Fruit fly (Drosophila melanogaster): Measurements from ENCODE around the gene CG11755.

CG11755 gene

dm6 chr3R:8652731-8653130 is 24.0 kb upstream of the CG11755 start, which contains the start of the genes Sys1 and Dhod (continued):
- TF ChIP-seq CG4328 (GFP tag; optimal IDR thresholded peaks at IDR 0.05): no peak
- TF ChIP-seq nau (GFP tag; optimal IDR thresholded peaks at IDR 0.05): no peak
- TF ChIP-seq NfI (GFP tag; optimal IDR thresholded peaks at IDR 0.05): peak; percentile 55
- peak; percentile 20 for TF ChIP-seq fd96Cb (tag; optimal IDR thresholded peaks at IDR 0.05)
- no peak for TF ChIP-seq schlank (tag; optimal IDR thresholded peaks at IDR 0.05)
- no peak for TF ChIP-seq Fer2 (tag; optimal IDR thresholded peaks at IDR 0.05)
- no peak for TF ChIP-seq CG12104 (GFP tag; optimal IDR thresholded peaks at IDR 0.05)
- TF ChIP-seq Six4 (GFP tag; optimal IDR thresholded peaks at IDR 0.05): peak; percentile 47
- TF ChIP-seq Elba2 (GFP tag; optimal IDR thresholded peaks at IDR 0.05): no peak
- no peak for TF ChIP-seq cad (GFP tag; optimal IDR thresholded peaks at IDR 0.05)
- TF ChIP-seq CG1647 (GFP tag; optimal IDR thresholded peaks at IDR 0.05): peak; percentile 35
- peak; percentile 44; the same call in 2 of the 3 replicates for TF ChIP-seq CG2889 (GFP tag; IDR thresholded peaks at IDR 0.05)
- peak; percentile 40 for TF ChIP-seq Fer3 (tag; optimal IDR thresholded peaks at IDR 0.05)
- TF ChIP-seq Aef1 (GFP tag; IDR thresholded peaks at IDR 0.05): 0 out of 3 replicates have a peak, but pooled peaks have one; percentile 35
- TF ChIP-seq mirr (GFP tag; optimal IDR thresholded peaks at IDR 0.05): no peak
- TF ChIP-seq grau (tag; optimal IDR thresholded peaks at IDR 0.05): peak; percentile 69
- peak; percentile 83 for TF ChIP-seq HLH4C (GFP tag; IDR thresholded peaks at IDR 0.05; ENCODE audit: partially characterized antibody)
- peak; percentile 76 for TF ChIP-seq Xbp1 (GFP tag; optimal IDR thresholded peaks at IDR 0.05)
- peak; percentile 18 for TF ChIP-seq oc (tag; optimal IDR thresholded peaks at IDR 0.05)
- TF ChIP-seq Rfx (GFP tag; IDR thresholded peaks at IDR 0.05): peak; percentile 77
- TF ChIP-seq CG6854 (GFP tag; optimal IDR thresholded peaks at IDR 0.05): no peak
- TF ChIP-seq CG11695 (GFP tag; IDR thresholded peaks at IDR 0.05): peak; percentile 49; the same call in 1 of the 3 replicates
- TF ChIP-seq CG2875 (GFP tag; optimal IDR thresholded peaks at IDR 0.05): no peak
- TF ChIP-seq Jarid2 (GFP tag; optimal IDR thresholded peaks at IDR 0.05): no peak
- TF ChIP-seq stwl (tag; optimal IDR thresholded peaks at IDR 0.05): peak; percentile 31
- TF ChIP-seq CG15514 (GFP tag; optimal IDR thresholded peaks at IDR 0.05): peak; percentile 75
- no peak for TF ChIP-seq Gsc (GFP tag; IDR thresholded peaks at IDR 0.05)
- TF ChIP-seq NFAT (GFP tag; IDR thresholded peaks at IDR 0.05): peak; percentile 41; the same call in 1 of the 2 replicates
- TF ChIP-seq Dip2 (GFP tag; IDR thresholded peaks at IDR 0.05): no peak
- no peak for TF ChIP-seq CG6765 (GFP tag; optimal IDR thresholded peaks at IDR 0.05)
- peak; percentile 70 for TF ChIP-seq CG4424 (GFP tag; optimal IDR thresholded peaks at IDR 0.05)
- peak; percentile 53 for TF ChIP-seq CG17186 (GFP tag; optimal IDR thresholded peaks at IDR 0.05)
- no peak; the same call in 1 of the 2 replicates for TF ChIP-seq E2f2 (GFP tag; IDR thresholded peaks at IDR 0.05)
- TF ChIP-seq Usf (GFP tag; optimal IDR thresholded peaks at IDR 0.05): no peak
- no peak for TF ChIP-seq cg (GFP tag; optimal IDR thresholded peaks at IDR 0.05)
- TF ChIP-seq CG15011 (GFP tag; optimal IDR thresholded peaks at IDR 0.05): no peak
- peak; percentile 30; the same call in 1 of the 3 replicates for TF ChIP-seq ci (GFP tag; IDR thresholded peaks at IDR 0.05)
- TF ChIP-seq Ptx1 (GFP tag; IDR thresholded peaks at IDR 0.05): peak; percentile 71
- TF ChIP-seq Rx (GFP tag; IDR thresholded peaks at IDR 0.05): 0 out of 2 replicates have a peak, but pooled peaks have one; percentile 12
- TF ChIP-seq hkb (optimal IDR thresholded peaks at IDR 0.05): no peak
- peak; percentile 65; the same call in 1 of the 2 replicates for TF ChIP-seq hkb (GFP tag; IDR thresholded peaks at IDR 0.05)
- no peak for TF ChIP-seq sqz (GFP tag; optimal IDR thresholded peaks at IDR 0.05)
- TF ChIP-seq sug (tag; optimal IDR thresholded peaks at IDR 0.05): peak; percentile 68
- no peak for TF ChIP-seq CG8281 (tag; optimal IDR thresholded peaks at IDR 0.05)
- peak; percentile 85 for TF ChIP-seq vnd (GFP tag; IDR thresholded peaks at IDR 0.05; ENCODE audit: partially characterized antibody)
- TF ChIP-seq CG3281 (GFP tag; optimal IDR thresholded peaks at IDR 0.05): peak; percentile 55
- TF ChIP-seq Adf1 (GFP tag; IDR thresholded peaks at IDR 0.05): peak; percentile 40; the same call in 1 of the 2 replicates
- peak; percentile 41 for TF ChIP-seq zen (tag; optimal IDR thresholded peaks at IDR 0.05)
- peak; percentile 76 for TF ChIP-seq ind (GFP tag; optimal IDR thresholded peaks at IDR 0.05)
- peak; percentile 36 for TF ChIP-seq CG5245 (GFP tag; optimal IDR thresholded peaks at IDR 0.05)
- TF ChIP-seq ken (GFP tag; IDR thresholded peaks at IDR 0.05): no peak; the same call in 2 of the 3 replicates

Measured in whole organism, embryonic.